Fruit fly (Drosophila melanogaster) whole organism, prepupa: ENCODE measurements around the gene CRIF.

Experiments used
- Blimp-1 ChIP-seq: fragments of 200-800 bp; sonication (Bioruptor generic); optimal IDR thresholded peaks from 3 replicates; lab custom pipeline; 2017; ENCODE audit warnings: missing biosample characterization, missing genetic modification characterization, mild to moderate bottlenecking, moderate library complexity, missing genetic modification reagents
- CG10669 ChIP-seq: fragments of 200-800 bp; sonication (Bioruptor generic); optimal IDR thresholded peaks from 3 replicates; lab custom pipeline; 2018; ENCODE audit warnings: missing biosample characterization, mild to moderate bottlenecking, missing genetic modification characterization, moderate library complexity
- CG11294 ChIP-seq: fragments of 200-800 bp; sonication (Bioruptor generic); IDR thresholded peaks from 2 replicates; pipeline ENCODE4 v1.3.6; 2022; ENCODE audit warnings: missing biosample characterization, missing genetic modification characterization
- CG11902 ChIP-seq: fragments of 200-800 bp; sonication (Bioruptor generic); optimal IDR thresholded peaks from 3 replicates; lab custom pipeline; 2016; ENCODE audit warnings: missing biosample characterization, missing genetic modification characterization
- CG15336 ChIP-seq: fragments of 200-800 bp; sonication (Bioruptor generic); IDR thresholded peaks from 2 replicates; pipeline ENCODE4 v1.3.6; 2022; ENCODE audit warnings: missing biosample characterization, missing genetic modification characterization
- CG1621 ChIP-seq: fragments of 200-800 bp; sonication (Bioruptor generic); optimal IDR thresholded peaks from 3 replicates; lab custom pipeline; 2018; ENCODE audit warnings: missing biosample characterization, mild to moderate bottlenecking, missing genetic modification characterization
- CG16779 ChIP-seq: fragments of 200-800 bp; sonication (Bioruptor generic); optimal IDR thresholded peaks from 3 replicates; lab custom pipeline; 2017; ENCODE audit warnings: missing biosample characterization, mild to moderate bottlenecking, missing genetic modification characterization
- CG3032 ChIP-seq: fragments of 200-800 bp; optimal IDR thresholded peaks from 2 replicates; lab custom pipeline; 2019; ENCODE audit warnings: missing biosample characterization, mild to moderate bottlenecking, missing genetic modification characterization, moderate library complexity
- CG31627 ChIP-seq: fragments of 200-800 bp; sonication (Bioruptor generic); optimal IDR thresholded peaks from 3 replicates; lab custom pipeline; 2016; ENCODE audit warnings: missing biosample characterization, missing genetic modification characterization
- CG32006 ChIP-seq: fragments of 200-800 bp; sonication (Bioruptor generic); optimal IDR thresholded peaks from 3 replicates; lab custom pipeline; 2017; ENCODE audit warnings: missing biosample characterization, mild to moderate bottlenecking, missing genetic modification characterization
- CG34406 ChIP-seq: fragments of 200-800 bp; sonication (Bioruptor generic); optimal IDR thresholded peaks from 3 replicates; lab custom pipeline; 2016; ENCODE audit warnings: missing biosample characterization, missing genetic modification characterization
- CG3919 ChIP-seq: fragments of 200-800 bp; sonication (Bioruptor generic); optimal IDR thresholded peaks from 3 replicates; lab custom pipeline; 2016; ENCODE audit warnings: missing biosample characterization, missing genetic modification characterization
- CG4318 ChIP-seq: fragments of 200-800 bp; sonication (Bioruptor generic); optimal IDR thresholded peaks from 3 replicates; lab custom pipeline; 2017; ENCODE audit warnings: missing biosample characterization, mild to moderate bottlenecking, missing genetic modification characterization
- CG6163 ChIP-seq: fragments of 200-800 bp; sonication (Bioruptor generic); IDR thresholded peaks from 3 replicates; pipeline ENCODE4 v1.3.6; 2022; ENCODE audit warnings: missing biosample characterization, missing genetic modification characterization
- CG6792 ChIP-seq: fragments of 200-800 bp; sonication (Bioruptor generic); optimal IDR thresholded peaks from 3 replicates; lab custom pipeline; 2016; ENCODE audit warnings: missing biosample characterization, missing genetic modification characterization
- CG6808 ChIP-seq: fragments of 200-800 bp; sonication (Bioruptor generic); optimal IDR thresholded peaks from 3 replicates; lab custom pipeline; 2017; ENCODE audit warnings: missing biosample characterization, missing genetic modification characterization, mild to moderate bottlenecking, moderate library complexity, missing genetic modification reagents
- CG6854 ChIP-seq: fragments of 200-800 bp; sonication (Bioruptor generic); optimal IDR thresholded peaks from 2 replicates; lab custom pipeline; 2017; ENCODE audit warnings: missing biosample characterization, mild to moderate bottlenecking, missing genetic modification characterization
- CG7368 ChIP-seq: fragments of 200-800 bp; sonication (Bioruptor generic); optimal IDR thresholded peaks from 3 replicates; lab custom pipeline; 2016; ENCODE audit warnings: missing biosample characterization, missing genetic modification characterization
- CG8119 ChIP-seq: fragments of 200-800 bp; sonication (Bioruptor generic); IDR thresholded peaks from 3 replicates; pipeline ENCODE4 v1.3.6; 2022; ENCODE audit warnings: missing biosample characterization, missing genetic modification characterization
- CG8319 ChIP-seq: fragments of 200-800 bp; sonication (Bioruptor generic); optimal IDR thresholded peaks from 3 replicates; lab custom pipeline; 2016; ENCODE audit warnings: missing biosample characterization, missing genetic modification characterization
- CG8632 ChIP-seq: fragments of 200-800 bp; sonication (Bioruptor generic); optimal IDR thresholded peaks from 3 replicates; lab custom pipeline; 2016; ENCODE audit warnings: missing biosample characterization, missing genetic modification characterization
- CG9139 ChIP-seq: fragments of 200-800 bp; sonication (Bioruptor generic); optimal IDR thresholded peaks from 3 replicates; lab custom pipeline; 2017; ENCODE audit warnings: missing biosample characterization, mild to moderate bottlenecking, missing genetic modification characterization
- Eip78C ChIP-seq: fragments of 200-800 bp; sonication (Bioruptor generic); peaks from one replicate; lab custom pipeline; 2016; ENCODE audit warnings: missing biosample characterization, missing genetic modification characterization
- Eip93F ChIP-seq: fragments of 200-800 bp; sonication (Bioruptor generic); optimal IDR thresholded peaks from 2 replicates; lab custom pipeline; 2016; ENCODE audit warnings: missing biosample characterization, mild to moderate bottlenecking, missing genetic modification characterization
- Ets96B ChIP-seq: fragments of 200-800 bp; optimal IDR thresholded peaks from 2 replicates; lab custom pipeline; 2019; ENCODE audit warnings: missing biosample characterization, mild to moderate bottlenecking, missing genetic modification characterization, moderate library complexity
- Gug ChIP-seq: fragments of 200-800 bp; sonication (Bioruptor generic); IDR thresholded peaks from 2 replicates; pipeline ENCODE4 v1.3.6; 2022; ENCODE audit warnings: missing biosample characterization, missing genetic modification characterization
- Hr38 ChIP-seq: sonication (Bioruptor generic); optimal IDR thresholded peaks from 2 replicates; lab custom pipeline; 2016; ENCODE audit warnings: missing biosample characterization, missing genetic modification characterization
- Hr4 ChIP-seq: fragments of 200-800 bp; sonication (Bioruptor generic); optimal IDR thresholded peaks from 3 replicates; lab custom pipeline; 2016; ENCODE audit warnings: missing biosample characterization, missing genetic modification characterization
- Lpt ChIP-seq: fragments of 200-800 bp; sonication (Bioruptor generic); optimal IDR thresholded peaks from 3 replicates; lab custom pipeline; 2016; ENCODE audit warnings: missing biosample characterization, missing genetic modification characterization
- Met ChIP-seq: fragments of 200-800 bp; sonication (Bioruptor generic); optimal IDR thresholded peaks from 3 replicates; lab custom pipeline; 2016; ENCODE audit warnings: missing biosample characterization, missing genetic modification characterization
- OdsH ChIP-seq: fragments of 200-800 bp; sonication (Bioruptor generic); optimal IDR thresholded peaks from 3 replicates; lab custom pipeline; 2016; ENCODE audit warnings: missing biosample characterization, missing genetic modification characterization
- Smox ChIP-seq: fragments of 200-800 bp; sonication (Bioruptor generic); optimal IDR thresholded peaks from 3 replicates; lab custom pipeline; 2016; ENCODE audit warnings: missing biosample characterization, missing genetic modification characterization
- Sox14 ChIP-seq: fragments of 200-800 bp; sonication (Bioruptor generic); optimal IDR thresholded peaks from 3 replicates; lab custom pipeline; 2016; ENCODE audit warnings: missing biosample characterization, missing genetic modification characterization
- Sox15 ChIP-seq: fragments of 200-800 bp; sonication (Bioruptor generic); optimal IDR thresholded peaks from 3 replicates; lab custom pipeline; 2016; ENCODE audit warnings: missing biosample characterization, missing genetic modification characterization
- achi ChIP-seq: fragments of 200-800 bp; sonication (Bioruptor generic); optimal IDR thresholded peaks from 3 replicates; lab custom pipeline; 2016; ENCODE audit warnings: missing biosample characterization, missing genetic modification characterization
- acj6 ChIP-seq: fragments of 200-800 bp; sonication (Bioruptor generic); optimal IDR thresholded peaks from 3 replicates; lab custom pipeline; 2016; ENCODE audit warnings: missing biosample characterization, missing genetic modification characterization
- eg ChIP-seq: fragments of 200-800 bp; sonication (Bioruptor generic); IDR thresholded peaks from 3 replicates; pipeline ENCODE4 v1.3.6; 2022; ENCODE audit warnings: missing biosample characterization, missing genetic modification characterization
- fd59A ChIP-seq: fragments of 200-800 bp; sonication (Bioruptor generic); optimal IDR thresholded peaks from 2 replicates; lab custom pipeline; 2017; ENCODE audit warnings: missing biosample characterization, mild to moderate bottlenecking, missing genetic modification characterization, missing genetic modification reagents
- fd85E ChIP-seq: fragments of 200-800 bp; sonication (Bioruptor generic); optimal IDR thresholded peaks from 3 replicates; lab custom pipeline; 2016; ENCODE audit warnings: missing biosample characterization, missing genetic modification characterization
- fkh ChIP-seq: fragments of 200-800 bp; sonication (Bioruptor generic); optimal IDR thresholded peaks from 3 replicates; lab custom pipeline; 2017; ENCODE audit warnings: missing biosample characterization, mild to moderate bottlenecking, missing genetic modification characterization, moderate library complexity
- lz ChIP-seq: fragments of 200-800 bp; sonication (Bioruptor generic); optimal IDR thresholded peaks from 3 replicates; lab custom pipeline; 2016; ENCODE audit warnings: missing biosample characterization, missing genetic modification characterization
- net ChIP-seq: fragments of 200-800 bp; sonication (Bioruptor generic); optimal IDR thresholded peaks from 3 replicates; lab custom pipeline; 2016; ENCODE audit warnings: missing biosample characterization, missing genetic modification characterization
- pdm3 ChIP-seq: fragments of 200-800 bp; sonication (Bioruptor generic); optimal IDR thresholded peaks from 3 replicates; lab custom pipeline; 2016; ENCODE audit warnings: missing biosample characterization, missing genetic modification characterization
- ss ChIP-seq, 2 experiments: fragments of 200-800 bp; sonication (Bioruptor generic); optimal IDR thresholded peaks; 2 replicates in 1 of 2; 3 replicates in 1 of 2; lab custom pipeline; 2017 to 2018; ENCODE audit warnings: mild to moderate bottlenecking in 2 of 2, missing biosample characterization in 2 of 2, missing genetic modification characterization in 2 of 2, moderate library complexity in 1 of 2
- svp ChIP-seq: fragments of 200-800 bp; sonication (Bioruptor generic); peaks from one replicate; lab custom pipeline; 2016; ENCODE audit warnings: missing biosample characterization, missing genetic modification characterization
- topi ChIP-seq: fragments of 200-800 bp; sonication (Bioruptor generic); optimal IDR thresholded peaks from 3 replicates; lab custom pipeline; 2016; ENCODE audit warnings: missing biosample characterization, missing genetic modification characterization
- vri ChIP-seq: fragments of 200-800 bp; sonication (Bioruptor generic); optimal IDR thresholded peaks from 3 replicates; lab custom pipeline; 2016; ENCODE audit warnings: missing biosample characterization, mild to moderate bottlenecking, missing genetic modification characterization

The CRIF gene

DNA sequence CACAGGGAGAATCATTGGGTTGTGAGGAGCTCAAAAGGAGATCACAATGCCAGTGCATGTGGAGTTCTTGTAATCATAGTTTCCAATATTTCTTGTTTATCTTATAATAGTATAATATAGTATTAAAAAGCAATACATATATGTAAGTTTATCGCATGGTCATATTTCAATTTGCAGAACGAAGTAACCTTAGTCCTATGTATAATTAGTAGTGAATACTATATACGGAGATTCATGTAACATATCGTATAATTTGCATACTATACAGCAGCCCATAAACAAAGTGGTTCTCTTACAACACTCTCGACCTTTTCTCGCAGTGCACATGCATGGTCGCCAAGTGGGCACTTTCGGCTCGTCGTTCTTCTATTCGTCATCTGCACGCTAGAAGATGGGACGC is 33.6 kb upstream of the CRIF start (continued):
- no peak for TF ChIP-seq CG6163 (GFP tag; lab: Robert Waterston, UW)
- TF ChIP-seq Sox14 (GFP tag; lab: Kevin White, UChicago) = no peak
- no peak for TF ChIP-seq CG7368 (GFP tag; lab: Kevin White, UChicago)
- TF ChIP-seq CG4318 = no peak
- TF ChIP-seq CG6808 (GFP tag; lab: Kevin White, UChicago) = peak; percentile 59
- TF ChIP-seq CG3919 (GFP tag; lab: Kevin White, UChicago) = peak; percentile 25
- TF ChIP-seq vri (GFP tag; lab: Kevin White, UChicago) = no peak
- TF ChIP-seq Smox (GFP tag; lab: Kevin White, UChicago) = no peak
- TF ChIP-seq CG32006 (GFP tag; lab: Kevin White, UChicago) = no peak
- no peak for TF ChIP-seq Sox15 (GFP tag; lab: Kevin White, UChicago)
- TF ChIP-seq fd85E = no peak
- TF ChIP-seq CG1621 (tag; lab: Kevin White, UChicago) = no peak
- no peak for TF ChIP-seq CG11902
- no peak for TF ChIP-seq CG10669 (GFP tag; lab: Kevin White, UChicago)
- TF ChIP-seq CG8119 (GFP tag; lab: Robert Waterston, UW) = no peak
- TF ChIP-seq eg (GFP tag; lab: Robert Waterston, UW) = no peak
- TF ChIP-seq Ets96B (tag; lab: Kevin White, UChicago) = peak; percentile 42
- no peak for TF ChIP-seq Lpt

DNA sequence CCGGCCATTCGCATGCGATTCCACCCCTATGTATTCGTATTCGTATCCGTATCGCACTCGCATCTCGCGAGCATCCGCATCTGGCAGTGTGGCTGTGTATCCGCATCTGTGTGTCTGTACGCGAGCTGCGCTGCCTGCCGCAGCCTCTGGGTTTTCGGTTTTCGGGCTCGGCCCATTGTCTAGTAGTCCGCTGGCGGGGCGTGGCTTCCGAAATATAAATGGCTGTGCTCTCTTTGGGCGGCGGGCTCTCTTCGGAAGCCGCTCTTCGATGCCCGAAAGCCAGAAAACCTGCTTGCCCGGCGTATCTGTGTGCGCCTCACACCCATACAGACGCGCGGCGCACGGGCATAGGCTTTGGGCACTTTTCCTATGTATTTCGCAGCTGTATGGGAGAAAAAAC is 29.6 kb upstream of the CRIF start:
- TF ChIP-seq svp (peak; percentile 6), eg (GFP tag; lab: Robert Waterston, UW) (no peak), acj6 (GFP tag; lab: Kevin White, UChicago) (no peak), CG6792 (GFP tag; lab: Kevin White, UChicago) (no peak), CG8119 (GFP tag; lab: Robert Waterston, UW) (peak; percentile 33; the same call in 2 of the 3 replicates), Ets96B (tag; lab: Kevin White, UChicago) (no peak), Eip78C (peak; percentile 46), ss (GFP tag; optimal IDR thresholded peaks at IDR 0.05; lab: Kevin White, UChicago) (peak in 1 of 2 experiments; percentile 3), Hr4 (GFP tag; lab: Kevin White, UChicago) (no peak), CG31627 (no peak), fd59A (GFP tag; lab: Kevin White, UChicago) (no peak), Eip93F (GFP tag; lab: Kevin White, UChicago) (no peak), OdsH (GFP tag; lab: Kevin White, UChicago) (no peak), CG32006 (GFP tag; lab: Kevin White, UChicago) (no peak)

- peak; percentile 32 to 35 for TF ChIP-seq ss (GFP tag; optimal IDR thresholded peaks at IDR 0.05; lab: Kevin White, UChicago)
- TF ChIP-seq Ets96B (tag; lab: Kevin White, UChicago) = peak; percentile 43
- TF ChIP-seq Blimp-1 (GFP tag; lab: Kevin White, UChicago) = no peak
- TF ChIP-seq CG32006 (GFP tag; lab: Kevin White, UChicago) = no peak
- no peak for TF ChIP-seq CG11294 (GFP tag; lab: Robert Waterston, UW)
- TF ChIP-seq CG15336 (GFP tag; lab: Robert Waterston, UW) = no peak
- peak; percentile 55 for TF ChIP-seq acj6 (GFP tag; lab: Kevin White, UChicago)
- TF ChIP-seq CG8632 (GFP tag; lab: Kevin White, UChicago) = peak; percentile 35
- TF ChIP-seq pdm3 (GFP tag; lab: Kevin White, UChicago) = peak; percentile 61
- TF ChIP-seq CG6854 (GFP tag; lab: Kevin White, UChicago) = peak; percentile 32
- peak; percentile 60 for TF ChIP-seq topi
- peak; percentile 16 for TF ChIP-seq Sox15 (GFP tag; lab: Kevin White, UChicago)
- TF ChIP-seq Gug = no peak
- TF ChIP-seq Met (GFP tag; lab: Kevin White, UChicago) = peak; percentile 71
- TF ChIP-seq CG34406 = peak; percentile 23
- peak; percentile 82 for TF ChIP-seq svp
- TF ChIP-seq Hr4 (GFP tag; lab: Kevin White, UChicago) = peak; percentile 6
- TF ChIP-seq CG9139 (GFP tag; lab: Kevin White, UChicago) = no peak
- no peak for TF ChIP-seq Hr38 (GFP tag; lab: Kevin White, UChicago)
- TF ChIP-seq fkh (GFP tag; lab: Kevin White, UChicago) = no peak
- no peak for TF ChIP-seq CG8319 (GFP tag; lab: Kevin White, UChicago)
- TF ChIP-seq lz (GFP tag; lab: Kevin White, UChicago) = peak; percentile 57
- TF ChIP-seq Lpt = no peak
- peak; percentile 40 for TF ChIP-seq CG11902
- peak; percentile 15 for TF ChIP-seq net (GFP tag; lab: Kevin White, UChicago)
- TF ChIP-seq CG16779 = peak; percentile 25
- TF ChIP-seq eg (GFP tag; lab: Robert Waterston, UW) = 0 out of 3 replicates have a peak, but pooled peaks have one; percentile 54
- TF ChIP-seq CG7368 (GFP tag; lab: Kevin White, UChicago) = peak; percentile 34
- peak; percentile 48 for TF ChIP-seq CG3032 (tag; lab: Kevin White, UChicago)
- peak; percentile 42 for TF ChIP-seq achi (GFP tag; lab: Kevin White, UChicago)
- TF ChIP-seq CG31627 = peak; percentile 67
- 0 out of 3 replicates have a peak, but pooled peaks have one; percentile 22 for TF ChIP-seq CG8119 (GFP tag; lab: Robert Waterston, UW)
These were observed 25.7 kb upstream of the CRIF start for dm6 chr3L:21594408-21594807.
